Worm (Caenorhabditis elegans) whole organism, L3 larva: ENCODE results near the gene Y73B6BL.47.

Source experiments
- R02D3.7 ChIP-seq: fragments of 150-350 bp; optimal IDR thresholded peaks from 2 replicates; lab custom pipeline; 2014; ENCODE audit warnings: missing biosample characterization, missing genetic modification characterization
- ZK546.5 ChIP-seq: sonication (generic microtip); optimal IDR thresholded peaks from 2 replicates; lab custom pipeline; 2017; ENCODE audit warnings: missing biosample characterization, missing genetic modification characterization
- aly-2 ChIP-seq: fragments of 150-350 bp; optimal IDR thresholded peaks from 2 replicates; lab custom pipeline; 2014; ENCODE audit warnings: missing biosample characterization, missing genetic modification characterization
- ama-1 ChIP-seq: fragments of 150-350 bp; optimal IDR thresholded peaks from 2 replicates; lab custom pipeline; 2018
- ceh-16 ChIP-seq: sonication (generic microtip); optimal IDR thresholded peaks from 2 replicates; lab custom pipeline; 2017; ENCODE audit warnings: missing biosample characterization, missing genetic modification characterization
- ceh-28 ChIP-seq: fragments of 150-350 bp; optimal IDR thresholded peaks from 2 replicates; lab custom pipeline; 2014; ENCODE audit warnings: missing biosample characterization, missing genetic modification reagents, missing genetic modification characterization
- ceh-82 ChIP-seq: fragments of 150-350 bp; optimal IDR thresholded peaks from 2 replicates; lab custom pipeline; 2014; ENCODE audit warnings: missing biosample characterization, missing genetic modification characterization
- ceh-9 ChIP-seq: sonication (generic microtip); optimal IDR thresholded peaks from 2 replicates; lab custom pipeline; 2018; ENCODE audit warnings: missing biosample characterization, missing genetic modification characterization
- daf-12 ChIP-seq: fragments of 150-350 bp; optimal IDR thresholded peaks from 2 replicates; lab custom pipeline; 2014; ENCODE audit warnings: missing biosample characterization, missing genetic modification reagents, missing genetic modification characterization
- egl-27 ChIP-seq: sonication (generic microtip); optimal IDR thresholded peaks from 4 replicates; lab custom pipeline; 2017; ENCODE audit warnings: missing biosample characterization, missing genetic modification reagents, missing genetic modification characterization
- egl-5 ChIP-seq: fragments of 150-350 bp; optimal IDR thresholded peaks from 2 replicates; lab custom pipeline; 2017; ENCODE audit warnings: missing biosample characterization, missing genetic modification reagents, missing genetic modification characterization, inconsistent platforms
- elt-1 ChIP-seq: fragments of 150-350 bp; optimal IDR thresholded peaks from 2 replicates; lab custom pipeline; 2014; ENCODE audit warnings: missing biosample characterization, missing genetic modification characterization
- elt-2 ChIP-seq: sonication (generic microtip); optimal IDR thresholded peaks from 2 replicates; lab custom pipeline; 2016; ENCODE audit warnings: missing genetic modification reagents, mild to moderate bottlenecking, missing genetic modification characterization, missing compliant biosample characterization
- elt-3 ChIP-seq, 3 experiments: fragments of 150-350 bp in 1 of 3; sonication (generic microtip) in 2 of 3; optimal IDR thresholded peaks; 2 replicates in 2 of 3; 4 replicates in 1 of 3; lab custom pipeline; 2014 to 2017; ENCODE audit warnings: missing biosample characterization in 3 of 3, missing genetic modification characterization in 3 of 3
- eor-1 ChIP-seq, 2 experiments: fragments of 150-350 bp; optimal IDR thresholded peaks; 2 replicates each; lab custom pipeline; 2014 to 2018; ENCODE audit warnings: missing biosample characterization in 2 of 2, missing genetic modification characterization in 2 of 2
- fkh-10 ChIP-seq: sonication (generic microtip); optimal IDR thresholded peaks from 2 replicates; lab custom pipeline; 2017; ENCODE audit warnings: missing biosample characterization, missing genetic modification reagents, missing genetic modification characterization
- fkh-2 ChIP-seq: fragments of 150-350 bp; optimal IDR thresholded peaks from 2 replicates; lab custom pipeline; 2014; ENCODE audit warnings: missing biosample characterization, missing genetic modification reagents, missing genetic modification characterization
- fos-1 ChIP-seq: fragments of 150-350 bp; optimal IDR thresholded peaks from 2 replicates; lab custom pipeline; 2014; ENCODE audit warnings: missing biosample characterization, missing genetic modification characterization
- hmg-11 ChIP-seq: sonication (generic microtip); optimal IDR thresholded peaks from 2 replicates; lab custom pipeline; 2016; ENCODE audit warnings: missing genetic modification characterization, missing compliant biosample characterization
- jun-1 ChIP-seq: fragments of 150-350 bp; optimal IDR thresholded peaks from 2 replicates; lab custom pipeline; 2014; ENCODE audit warnings: missing biosample characterization, missing genetic modification reagents, missing genetic modification characterization
- lin-15B ChIP-seq: fragments of 150-350 bp; optimal IDR thresholded peaks from 2 replicates; lab custom pipeline; 2014; ENCODE audit warnings: missing biosample characterization, missing genetic modification characterization
- lin-39 ChIP-seq: fragments of 150-350 bp; optimal IDR thresholded peaks from 2 replicates; lab custom pipeline; 2018; ENCODE audit warnings: missing biosample characterization, missing genetic modification reagents, missing genetic modification characterization
- lsy-12 ChIP-seq: sonication (generic microtip); optimal IDR thresholded peaks from 2 replicates; lab custom pipeline; 2016; ENCODE audit warnings: mild to moderate bottlenecking, missing genetic modification characterization, missing compliant biosample characterization
- mdl-1 ChIP-seq: fragments of 150-350 bp; optimal IDR thresholded peaks from 2 replicates; lab custom pipeline; 2014; ENCODE audit warnings: missing biosample characterization, missing genetic modification characterization
- mml-1 ChIP-seq: fragments of 150-350 bp; sonication (generic microtip); optimal IDR thresholded peaks from 3 replicates; lab custom pipeline; 2014; ENCODE audit warnings: missing biosample characterization, missing genetic modification characterization
- nfya-1 ChIP-seq: sonication (generic microtip); optimal IDR thresholded peaks from 2 replicates; lab custom pipeline; 2017; ENCODE audit warnings: missing genetic modification characterization, mild to moderate bottlenecking, missing compliant biosample characterization, antibody characterized with exemption, moderate library complexity; ENCODE audit not compliant: insufficient read depth
- nhr-11 ChIP-seq: fragments of 150-350 bp; optimal IDR thresholded peaks from 2 replicates; lab custom pipeline; 2014; ENCODE audit warnings: missing biosample characterization, missing genetic modification characterization
- nhr-12 ChIP-seq: fragments of 150-350 bp; optimal IDR thresholded peaks from 2 replicates; lab custom pipeline; 2014; ENCODE audit warnings: missing biosample characterization, missing genetic modification characterization
- nhr-23 ChIP-seq: fragments of 150-350 bp; optimal IDR thresholded peaks from 2 replicates; lab custom pipeline; 2014; ENCODE audit warnings: missing biosample characterization, missing genetic modification reagents, missing genetic modification characterization
- nhr-237 ChIP-seq: fragments of 150-350 bp; optimal IDR thresholded peaks from 2 replicates; lab custom pipeline; 2014; ENCODE audit warnings: missing biosample characterization, missing genetic modification characterization
- nhr-25 ChIP-seq: sonication (generic microtip); optimal IDR thresholded peaks from 2 replicates; lab custom pipeline; 2017; ENCODE audit warnings: missing biosample characterization, missing genetic modification characterization
- nhr-28 ChIP-seq: fragments of 150-350 bp; optimal IDR thresholded peaks from 2 replicates; lab custom pipeline; 2014; ENCODE audit warnings: missing biosample characterization, missing genetic modification characterization
- nhr-43 ChIP-seq: sonication (generic microtip); optimal IDR thresholded peaks from 2 replicates; lab custom pipeline; 2016; ENCODE audit warnings: mild to moderate bottlenecking, missing genetic modification characterization, missing compliant biosample characterization; ENCODE audit not compliant: poor library complexity, severe bottlenecking
- nhr-67 ChIP-seq: fragments of 150-350 bp; optimal IDR thresholded peaks from 2 replicates; lab custom pipeline; 2014; ENCODE audit warnings: missing biosample characterization, missing genetic modification characterization
- nhr-76 ChIP-seq: fragments of 150-350 bp; sonication (generic microtip); optimal IDR thresholded peaks from 5 replicates; lab custom pipeline; 2014; ENCODE audit warnings: missing biosample characterization, missing genetic modification characterization
- nhr-77 ChIP-seq: fragments of 150-350 bp; optimal IDR thresholded peaks from 2 replicates; lab custom pipeline; 2014; ENCODE audit warnings: missing biosample characterization, missing genetic modification characterization
- pha-4 ChIP-seq: fragments of 150-350 bp; optimal IDR thresholded peaks from 2 replicates; lab custom pipeline; 2014; ENCODE audit warnings: missing biosample characterization, missing genetic modification reagents, missing genetic modification characterization
- pqm-1 ChIP-seq: fragments of 150-350 bp; optimal IDR thresholded peaks from 2 replicates; lab custom pipeline; 2017; ENCODE audit warnings: missing biosample characterization, missing genetic modification characterization, inconsistent platforms
- sea-2 ChIP-seq: fragments of 150-350 bp; sonication (generic microtip); optimal IDR thresholded peaks from 4 replicates; lab custom pipeline; 2014; ENCODE audit warnings: missing biosample characterization, missing genetic modification reagents, missing genetic modification characterization
- skn-1 ChIP-seq: fragments of 150-350 bp; optimal IDR thresholded peaks from 2 replicates; lab custom pipeline; 2014; ENCODE audit warnings: missing biosample characterization, missing genetic modification characterization
- snpc-4 ChIP-seq: fragments of 150-350 bp; optimal IDR thresholded peaks from 2 replicates; lab custom pipeline; 2014; ENCODE audit warnings: missing biosample characterization, missing genetic modification characterization
- tbx-2 ChIP-seq: sonication (generic microtip); optimal IDR thresholded peaks from 2 replicates; lab custom pipeline; 2016; ENCODE audit warnings: mild to moderate bottlenecking, missing genetic modification characterization, missing compliant biosample characterization
- unc-39 ChIP-seq: sonication (generic microtip); optimal IDR thresholded peaks from 4 replicates; lab custom pipeline; 2017; ENCODE audit warnings: missing biosample characterization, missing genetic modification characterization
- unc-62 ChIP-seq: fragments of 150-350 bp; sonication (generic microtip); optimal IDR thresholded peaks from 4 replicates; lab custom pipeline; 2014; ENCODE audit warnings: missing biosample characterization, missing genetic modification reagents, missing genetic modification characterization
- zag-1 ChIP-seq: fragments of 150-350 bp; optimal IDR thresholded peaks from 2 replicates; lab custom pipeline; 2014; ENCODE audit warnings: missing biosample characterization, missing genetic modification characterization
- ztf-11 ChIP-seq: fragments of 150-350 bp; optimal IDR thresholded peaks from 2 replicates; lab custom pipeline; 2014; ENCODE audit warnings: missing biosample characterization, missing genetic modification characterization
- ztf-4 ChIP-seq: fragments of 150-350 bp; optimal IDR thresholded peaks from 2 replicates; lab custom pipeline; 2014; ENCODE audit warnings: missing biosample characterization, missing genetic modification characterization

Y73B6BL.47 gene

DNA sequence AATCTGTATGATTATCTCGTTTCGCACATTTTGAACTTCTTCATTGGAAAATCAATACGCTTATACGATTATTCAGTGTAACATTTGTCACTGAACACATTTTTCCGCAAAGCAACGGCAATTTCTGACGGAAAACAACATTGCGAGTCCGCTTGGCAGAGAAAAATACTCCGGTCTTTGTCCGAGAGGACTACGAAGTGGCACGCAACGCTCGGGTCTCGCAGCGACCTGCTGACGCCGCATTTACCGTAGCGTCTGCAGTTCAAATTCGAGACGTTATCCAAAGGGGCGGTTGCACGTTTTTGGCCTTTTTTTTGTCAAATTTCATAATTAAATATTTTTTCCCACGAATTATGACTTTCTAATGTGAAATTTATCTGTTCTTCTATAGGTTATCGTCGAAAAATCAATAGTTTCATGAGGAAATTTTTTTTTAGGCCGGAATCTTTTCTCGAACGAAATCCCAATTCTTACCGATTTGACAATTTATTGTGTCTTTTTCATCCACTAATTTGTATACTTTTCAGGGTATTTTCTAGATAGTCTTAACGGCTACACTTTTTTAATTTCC, 38.0 kb upstream of the Y73B6BL.47 start, which contains the start of gene sqd-1:
TSS of gene sqd-1 (plus strand) at position 521 of the 571 bp plus-strand sequence.
- TF ChIP-seq aly-2 (tag; lab: Kevin White, UChicago) (no peak), egl-5 (tag; lab: Kevin White, UChicago) (peak; percentile 96), fkh-10 (GFP tag; lab: Kevin White, UChicago) (peak; percentile 79), tbx-2 (tag; lab: Kevin White, UChicago) (peak; percentile 90), pqm-1 (tag; lab: Kevin White, UChicago) (peak; percentile 83), ceh-9 (no peak), elt-3 (tag; optimal IDR thresholded peaks at IDR 0.05; lab: Kevin White, UChicago) (peak in 1 of 3 experiments; percentile 89), hmg-11 (tag; lab: Kevin White, UChicago) (peak; percentile 92), ztf-11 (tag; lab: Kevin White, UChicago) (no peak), nhr-76 (peak; percentile 1), skn-1 (peak; percentile 73), nhr-25 (peak; percentile 98), ceh-28 (tag; lab: Kevin White, UChicago) (peak; percentile 84), lsy-12 (tag; lab: Kevin White, UChicago) (peak; percentile 98), R02D3.7 (tag; lab: Kevin White, UChicago) (peak; percentile 96), sea-2 (GFP tag; lab: Kevin White, UChicago) (no peak), ceh-82 (tag; lab: Kevin White, UChicago) (peak; percentile 83), daf-12 (tag; lab: Kevin White, UChicago) (no peak), nhr-237 (tag; lab: Kevin White, UChicago) (no peak), nhr-43 (tag; lab: Kevin White, UChicago) (peak; percentile 96), fos-1 (tag; lab: Kevin White, UChicago) (no peak), unc-39 (tag; lab: Kevin White, UChicago) (no peak), ZK546.5 (tag; lab: Kevin White, UChicago) (peak; percentile 100), fkh-2 (tag; lab: Kevin White, UChicago) (no peak), elt-2 (tag; lab: Kevin White, UChicago) (peak; percentile 79), nhr-77 (peak; percentile 37), nhr-11 (tag; lab: Kevin White, UChicago) (peak; percentile 78), nhr-67 (tag; lab: Kevin White, UChicago) (no peak), ama-1 (lab: Kevin White, UChicago) (peak; percentile 39), egl-27 (tag; lab: Kevin White, UChicago) (peak; percentile 78), mdl-1 (tag; lab: Kevin White, UChicago) (peak; percentile 15), elt-1 (tag; lab: Kevin White, UChicago) (peak; percentile 55), nhr-12 (tag; lab: Kevin White, UChicago) (no peak), snpc-4 (tag; lab: Kevin White, UChicago) (peak; percentile 86), lin-39 (tag; lab: Kevin White, UChicago) (peak; percentile 99), ceh-16 (tag; lab: Kevin White, UChicago) (no peak), jun-1 (tag; lab: Kevin White, UChicago) (peak; percentile 92), ztf-4 (tag; lab: Kevin White, UChicago) (peak; percentile 76), lin-15B (tag; lab: Kevin White, UChicago) (peak; percentile 97), mml-1 (tag; lab: Kevin White, UChicago) (no peak), unc-62 (GFP tag; lab: Kevin White, UChicago) (peak; percentile 59), nhr-28 (tag; lab: Kevin White, UChicago) (no peak), nfya-1 (tag; lab: Kevin White, UChicago) (peak; percentile 98), pha-4 (tag; lab: Kevin White, UChicago) (peak; percentile 98), eor-1 (tag; optimal IDR thresholded peaks at IDR 0.05; lab: Kevin White, UChicago) (no peak), nhr-23 (tag; lab: Kevin White, UChicago) (peak; percentile 98), zag-1 (tag; lab: Kevin White, UChicago) (peak; percentile 57)
